Worm (Caenorhabditis elegans): ENCODE measurements around the gene H20J04.4.

ce11 chrII:4322871-4323270, 5.9 kb upstream of the H20J04.4 start, which contains the start of gene H20J04.6:
- no peak for TF ChIP-seq fax-1 (tag; optimal IDR thresholded peaks at IDR 0.05)
- no peak for TF ChIP-seq ahr-1 (tag; optimal IDR thresholded peaks at IDR 0.05)
- no peak for TF ChIP-seq K02D7.2 (tag; optimal IDR thresholded peaks at IDR 0.05)
- no peak for TF ChIP-seq nhr-11 (tag; optimal IDR thresholded peaks at IDR 0.05)
- no peak for TF ChIP-seq ama-1 (optimal IDR thresholded peaks at IDR 0.05)
- no peak for TF ChIP-seq ceh-9 (tag; optimal IDR thresholded peaks at IDR 0.05)
- no peak for TF ChIP-seq odd-2 (tag; optimal IDR thresholded peaks at IDR 0.05)
- TF ChIP-seq pqm-1 (tag; optimal IDR thresholded peaks at IDR 0.05) = no peak
- no peak for TF ChIP-seq pat-9 (tag; optimal IDR thresholded peaks at IDR 0.05)
- TF ChIP-seq ttx-3 (tag; optimal IDR thresholded peaks at IDR 0.05) = no peak
- no peak for TF ChIP-seq pros-1 (tag; optimal IDR thresholded peaks at IDR 0.05)
- TF ChIP-seq pha-2 (tag; optimal IDR thresholded peaks at IDR 0.05) = no peak

Data from whole organism, late embryonic.